Worm (Caenorhabditis elegans): ENCODE data around the gene F48D6.4.

Gene F48D6.4

DNA sequence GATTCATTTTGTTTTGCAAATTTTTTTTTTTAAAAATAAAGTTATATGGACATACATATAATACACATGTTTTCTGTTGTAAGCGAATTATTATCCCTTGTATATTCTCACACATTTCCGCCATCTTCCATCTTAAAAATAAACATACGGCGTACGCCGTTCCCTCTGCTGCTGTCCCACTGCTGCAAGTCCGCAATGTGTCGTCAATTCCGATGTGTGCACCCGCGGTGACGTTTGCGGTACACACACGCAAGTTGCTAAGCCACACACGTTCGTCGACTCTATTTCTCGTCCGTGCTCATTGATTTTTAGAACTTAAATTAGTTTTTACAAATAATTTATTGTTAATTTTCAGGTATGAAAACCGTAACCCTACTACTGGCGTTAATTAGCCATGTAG is 13.3 kb upstream of the F48D6.4 start, which contains the start of gene C52B9.4:
TSS of gene C52B9.4 (plus strand) at position 356 of the 400 bp plus-strand sequence.
- no peak for TF ChIP-seq unc-62 (GFP tag; optimal IDR thresholded peaks at IDR 0.05)

- TF ChIP-seq unc-62 (GFP tag; optimal IDR thresholded peaks at IDR 0.05), result no peak
These were observed 9.7 kb upstream of the F48D6.4 start, which contains the start of gene srv-6 for ce11 chrX:4256761-4257160. srv-6 (plus strand) TSS chrX:4257061.

- no peak for TF ChIP-seq unc-62 (GFP tag; optimal IDR thresholded peaks at IDR 0.05)
These were observed 8.4 kb upstream of the F48D6.4 start for ce11 chrX:4255366-4255765.

ce11 chrX:4254782-4255181 is 7.8 kb upstream of the F48D6.4 start, which contains the start of gene taf-11.1:
taf-11.1 (plus strand) TSS chrX:4255170.
- no peak for TF ChIP-seq unc-62 (GFP tag; optimal IDR thresholded peaks at IDR 0.05)

DNA sequence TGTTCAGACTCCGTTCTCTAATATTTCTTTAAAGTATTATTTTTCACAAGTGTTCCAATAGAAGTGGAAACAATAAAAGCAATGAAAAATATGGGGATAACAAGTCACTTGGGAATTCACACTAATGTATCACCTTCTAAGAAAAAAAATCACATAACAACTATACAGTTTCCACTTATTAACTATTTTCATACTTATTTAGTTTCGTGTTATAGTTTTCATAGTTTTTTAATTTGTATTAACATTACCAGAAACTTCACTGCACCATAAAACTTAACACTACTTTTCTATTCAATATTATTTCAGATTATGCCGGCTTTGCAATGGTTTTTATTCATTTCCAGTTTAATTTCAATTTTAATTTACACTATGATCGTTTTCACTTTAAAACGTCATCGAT is 5.0 kb upstream of the F48D6.4 start, which contains the start of gene srv-5:
TSS of gene srv-5 (plus strand) at position 301 of the 400 bp plus-strand sequence.
- TF ChIP-seq unc-62 (GFP tag; optimal IDR thresholded peaks at IDR 0.05), result no peak

ce11 chrX:4248949-4249348 is 1.9 kb upstream of the F48D6.4 start, which contains the start of gene hlh-13:
hlh-13 (plus strand) TSS chrX:4249249.
- TF ChIP-seq unc-62 (GFP tag; optimal IDR thresholded peaks at IDR 0.05), result no peak

- no peak for TF ChIP-seq unc-62 (GFP tag; optimal IDR thresholded peaks at IDR 0.05)
These were observed 1.4 kb upstream of the F48D6.4 start for ce11 chrX:4248417-4248816.

DNA sequence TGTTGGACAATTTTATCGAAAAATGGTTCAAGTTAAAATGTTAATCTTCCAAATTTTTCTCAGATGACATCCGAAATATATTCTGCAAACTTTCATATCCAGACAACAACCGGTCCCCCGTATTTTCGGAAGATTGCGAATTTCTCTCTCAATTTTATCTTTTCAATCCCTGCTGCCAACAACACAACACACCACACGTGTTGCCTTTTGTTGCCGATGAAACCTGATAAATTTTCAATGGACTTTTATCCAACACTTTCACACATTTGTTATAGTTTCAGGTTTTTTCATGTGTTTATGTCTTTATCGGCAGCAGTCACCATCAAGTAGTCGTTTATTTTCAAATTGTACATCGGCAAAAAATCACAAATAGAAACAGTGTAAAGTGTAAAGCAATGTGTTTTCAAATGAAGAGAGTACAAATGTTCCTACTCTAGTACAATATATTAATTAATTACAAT is 745 bp downstream of the F48D6.4 start:
- no peak for TF ChIP-seq unc-62 (GFP tag; optimal IDR thresholded peaks at IDR 0.05)

DNA sequence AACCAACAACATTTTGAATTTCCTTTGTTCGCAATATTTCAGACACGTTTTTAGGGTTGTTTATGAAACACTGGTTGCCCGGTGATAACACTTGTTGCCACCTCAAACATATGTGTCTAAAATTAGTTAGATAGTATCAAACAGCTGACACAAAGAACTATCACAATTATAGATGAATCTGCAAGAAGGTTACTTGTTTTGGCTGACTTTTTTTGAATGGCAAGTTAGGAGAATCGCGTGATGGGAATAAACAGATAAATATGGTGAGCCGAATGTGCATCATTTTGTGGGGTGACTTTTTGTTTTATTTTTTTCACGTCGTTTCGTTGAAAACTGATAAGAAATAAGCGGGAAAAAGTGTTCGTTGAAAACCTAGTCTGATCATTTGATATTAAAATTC is 1.9 kb downstream of the F48D6.4 start:
- TF ChIP-seq unc-62 (GFP tag; optimal IDR thresholded peaks at IDR 0.05), result no peak

DNA sequence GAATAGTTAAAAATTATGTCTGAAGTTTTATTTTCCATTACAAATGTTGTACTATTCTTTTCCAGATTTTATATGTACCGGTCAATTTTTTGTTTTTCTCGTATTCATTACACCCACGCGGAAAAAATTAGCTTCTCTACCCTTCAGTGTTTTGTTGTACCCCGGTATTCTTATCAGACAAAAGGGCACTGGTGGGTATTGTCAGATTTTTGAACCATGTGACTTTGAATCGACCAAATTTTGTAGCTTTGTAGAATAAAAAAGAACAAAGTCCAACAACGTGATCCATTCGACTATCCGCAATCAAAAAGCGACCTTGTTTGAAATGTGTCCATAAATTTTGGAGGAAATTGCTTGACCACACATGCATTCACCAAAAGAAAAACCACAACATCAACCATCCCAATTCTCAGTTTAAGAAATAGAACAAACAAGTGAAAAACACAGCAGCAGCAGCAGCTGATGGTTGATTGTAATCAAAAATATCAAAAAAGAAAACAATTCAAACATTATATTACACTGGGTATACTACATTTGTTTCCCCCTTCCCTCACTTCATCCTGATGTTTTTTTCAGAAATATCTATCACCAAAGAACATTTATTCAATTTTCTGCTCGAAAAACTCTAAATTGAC is 2.4 kb downstream of the F48D6.4 start:
- TF ChIP-seq unc-62 (GFP tag; optimal IDR thresholded peaks at IDR 0.05), result no peak

DNA sequence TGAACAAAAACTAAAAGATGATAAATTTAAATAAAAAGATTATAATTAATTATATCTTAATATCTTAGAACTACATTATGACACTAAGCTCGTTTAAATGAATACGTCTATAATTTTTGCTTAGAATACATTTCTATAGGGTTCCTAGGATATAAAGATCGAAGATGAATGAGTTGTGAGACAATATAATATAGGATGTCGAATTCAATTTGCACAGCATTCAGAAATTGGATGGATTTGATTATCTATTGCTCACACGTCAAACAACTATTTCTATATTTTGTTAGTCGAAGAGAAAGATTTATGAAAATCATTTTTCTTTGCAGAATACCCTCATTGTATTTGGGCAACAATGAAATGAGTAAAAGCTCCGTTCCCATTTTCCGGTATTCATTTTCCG is 8.0 kb downstream of the F48D6.4 start:
- TF ChIP-seq unc-62 (GFP tag; optimal IDR thresholded peaks at IDR 0.05), result no peak

- no peak for TF ChIP-seq unc-62 (GFP tag; optimal IDR thresholded peaks at IDR 0.05)
These were observed 11.3 kb downstream of the F48D6.4 start, which contains the start of gene rab-37 for ce11 chrX:4235752-4236151. rab-37 (minus strand) TSS chrX:4235852.

- no peak for TF ChIP-seq unc-62 (GFP tag; optimal IDR thresholded peaks at IDR 0.05)
These were observed 24.1 kb downstream of the F48D6.4 start for ce11 chrX:4222779-4223387.

ce11 chrX:4222200-4222599 is 24.8 kb downstream of the F48D6.4 start:
- no peak for TF ChIP-seq unc-62 (GFP tag; optimal IDR thresholded peaks at IDR 0.05)

ce11 chrX:4219487-4219886 is 27.5 kb downstream of the F48D6.4 start:
- TF ChIP-seq unc-62 (GFP tag; optimal IDR thresholded peaks at IDR 0.05), result no peak

- TF ChIP-seq unc-62 (GFP tag; optimal IDR thresholded peaks at IDR 0.05), result no peak
These were observed 28.8 kb downstream of the F48D6.4 start, which contains the start of gene W01H2.2 for ce11 chrX:4218174-4218573. W01H2.2 (minus strand) TSS chrX:4218458.

DNA sequence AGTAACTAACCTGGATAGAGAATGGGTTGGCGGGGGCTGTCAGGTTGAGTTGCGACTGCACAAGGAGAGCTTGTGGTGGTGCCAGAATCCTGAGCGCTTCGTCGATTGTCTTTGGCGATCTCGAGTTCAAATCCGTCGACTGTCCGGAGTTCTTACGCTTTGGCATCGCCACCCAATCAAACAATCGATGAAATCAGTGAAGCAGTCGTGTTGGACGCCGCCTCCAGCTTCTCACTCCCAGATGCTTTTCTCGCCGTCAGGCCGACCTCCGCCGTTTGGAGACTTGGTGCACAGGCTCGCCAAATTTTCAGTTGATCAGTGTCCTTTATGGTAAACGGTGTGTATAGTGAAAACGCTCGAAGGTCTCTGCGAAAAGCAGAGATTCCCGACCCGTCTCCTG is 30.1 kb downstream of the F48D6.4 start, which contains the start of the genes F20B6.10 and hpk-1:
TSS of gene F20B6.10 (minus strand) at position 303 of the 400 bp plus-strand sequence.
TSS of gene hpk-1 (minus strand) at position 397 of the 400 bp plus-strand sequence.
- no peak for TF ChIP-seq unc-62 (GFP tag; optimal IDR thresholded peaks at IDR 0.05)
